Worm (Caenorhabditis elegans) whole organism, L4/young adult: ENCODE data around the gene C08F8.6.
"Not testable (repeated sequence)": the region's sequence is repeated elsewhere in the genome, so short reads cannot be mapped to it uniquely, and the experiment has no call there.

Experiments
- W03F9.2 ChIP-seq: fragments of 150-350 bp; optimal IDR thresholded peaks from 2 replicates; lab custom pipeline; 2014; ENCODE audit warnings: missing biosample characterization, missing genetic modification characterization
- dao-5 ChIP-seq: sonication (generic microtip); optimal IDR thresholded peaks from 2 replicates; lab custom pipeline; 2016; ENCODE audit warnings: missing genotype, missing genetic modification characterization, moderate library complexity, missing compliant biosample characterization
- him-1 ChIP-seq: sonication (generic microtip); optimal IDR thresholded peaks from 2 replicates; lab custom pipeline; 2016; ENCODE audit warnings: missing genotype, missing genetic modification reagents, missing genetic modification characterization, missing compliant biosample characterization

C08F8.6 gene

DNA sequence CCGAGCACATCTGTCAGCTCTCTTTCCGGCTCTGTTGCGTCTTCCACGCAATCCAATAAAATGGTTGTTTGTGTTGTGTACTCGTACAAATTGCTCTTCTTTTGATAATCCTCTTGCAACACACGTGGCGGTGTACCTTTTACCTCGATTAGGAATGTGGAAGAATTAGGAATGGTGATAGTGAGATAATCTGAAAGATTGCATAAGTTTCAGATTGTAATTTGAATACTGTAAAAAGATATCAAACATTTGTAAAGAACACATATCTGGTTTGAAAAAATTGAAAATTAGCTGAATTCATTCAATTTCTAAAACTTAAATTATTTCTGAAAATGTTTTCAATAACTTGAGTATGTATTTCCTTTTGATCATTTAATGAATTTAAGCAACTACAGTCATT is at the start of gene C08F8.6:
TSS of gene C08F8.6 (minus strand) at position 101 of the 400 bp plus-strand sequence.
- no peak for TF ChIP-seq him-1 (tag; lab: Kevin White, UChicago)
- TF ChIP-seq W03F9.2 (tag; lab: Kevin White, UChicago): no peak

DNA sequence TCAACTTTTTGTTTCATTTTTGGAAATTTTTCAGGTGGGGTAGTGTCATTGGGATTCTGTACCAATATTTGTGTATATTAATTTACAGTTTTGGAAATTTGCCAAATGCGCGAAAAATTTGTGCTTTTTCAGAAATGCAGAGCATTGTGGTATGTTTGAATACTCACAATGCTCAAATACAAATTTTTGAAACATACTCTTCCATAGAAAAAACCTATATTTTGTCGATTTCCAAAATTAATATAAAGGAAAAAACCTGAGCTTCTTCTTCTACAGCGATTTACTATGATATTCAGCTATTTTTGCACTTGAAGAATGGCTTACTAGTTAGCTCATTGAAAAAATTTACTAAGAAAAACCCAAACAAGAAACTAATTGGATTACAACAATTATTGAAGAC is 48.2 kb upstream of the C08F8.6 start:
- TF ChIP-seq dao-5 (tag; lab: Kevin White, UChicago) (no peak), W03F9.2 (tag; lab: Kevin White, UChicago) (no peak), him-1 (tag; lab: Kevin White, UChicago) (no peak)

DNA sequence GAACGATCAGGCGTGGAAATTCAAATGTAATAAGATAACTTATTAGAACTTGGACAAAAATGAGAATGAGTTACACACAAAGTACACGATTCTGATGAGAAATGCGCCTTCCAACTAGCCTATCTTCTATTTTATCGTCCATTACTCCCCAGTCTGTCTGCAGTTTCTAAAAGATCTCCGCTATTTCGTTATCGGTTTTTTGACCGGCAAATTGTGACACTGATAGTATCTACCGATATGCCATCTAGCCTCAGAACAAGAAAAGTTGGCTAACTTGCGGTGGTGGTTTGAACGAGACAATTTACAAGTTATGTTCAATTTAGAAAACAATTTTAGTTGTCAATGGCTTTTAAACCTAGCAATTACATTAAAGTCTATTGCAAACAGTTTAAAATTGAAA is 46.8 kb upstream of the C08F8.6 start:
- TF ChIP-seq him-1 (tag; lab: Kevin White, UChicago): no peak

DNA sequence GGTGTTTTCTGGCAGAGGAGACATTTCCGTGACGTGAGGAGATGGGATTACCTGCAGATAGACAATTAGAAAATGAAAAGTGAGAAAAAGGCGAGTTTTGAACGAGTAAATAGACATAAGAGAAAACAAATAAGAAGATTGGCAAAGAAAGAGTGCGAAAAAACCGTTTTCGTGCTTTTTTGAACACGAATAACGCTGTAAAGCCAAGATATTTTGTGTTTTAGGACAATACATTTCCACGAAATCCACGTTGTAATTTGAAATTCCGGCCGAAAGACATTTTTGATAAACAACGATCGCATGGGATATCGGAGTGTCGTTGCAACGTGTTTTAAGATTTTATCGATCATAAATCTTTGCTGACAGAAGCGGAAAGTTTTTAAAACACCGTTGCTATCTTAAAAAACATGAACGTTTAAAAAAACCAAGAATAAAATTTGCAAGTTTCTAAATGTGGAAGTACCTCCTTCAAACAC is 46.1 kb upstream of the C08F8.6 start, which contains the start of gene adk-1:
TSS of gene adk-1 (minus strand) at position 51 of the 476 bp plus-strand sequence.
- TF ChIP-seq W03F9.2 (tag; lab: Kevin White, UChicago) (no peak), dao-5 (tag; lab: Kevin White, UChicago) (no peak), him-1 (tag; lab: Kevin White, UChicago) (no peak)

DNA sequence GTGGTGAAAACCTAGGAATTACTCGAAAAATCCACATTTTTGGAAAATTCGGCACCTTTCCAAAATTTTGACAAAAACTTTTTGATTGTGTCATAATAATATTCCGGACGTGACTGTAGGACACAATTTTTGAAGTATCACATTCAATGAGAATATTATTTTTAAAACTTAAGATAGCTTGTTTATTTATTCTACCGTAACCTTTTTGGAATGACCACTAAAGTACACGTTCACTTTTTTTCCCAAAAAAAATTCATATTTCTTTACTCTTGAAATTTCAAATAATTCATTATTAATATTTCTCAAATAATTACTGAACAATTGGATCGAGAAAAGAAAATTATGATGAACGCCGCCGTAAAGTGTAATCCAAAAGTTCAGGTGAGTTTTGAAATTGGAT is 42.5 kb upstream of the C08F8.6 start, which contains the start of gene R07H5.9:
TSS of gene R07H5.9 (plus strand) at position 301 of the 400 bp plus-strand sequence.
- TF ChIP-seq him-1 (tag; lab: Kevin White, UChicago) (no peak), W03F9.2 (tag; lab: Kevin White, UChicago) (no peak), dao-5 (tag; lab: Kevin White, UChicago) (no peak)

DNA sequence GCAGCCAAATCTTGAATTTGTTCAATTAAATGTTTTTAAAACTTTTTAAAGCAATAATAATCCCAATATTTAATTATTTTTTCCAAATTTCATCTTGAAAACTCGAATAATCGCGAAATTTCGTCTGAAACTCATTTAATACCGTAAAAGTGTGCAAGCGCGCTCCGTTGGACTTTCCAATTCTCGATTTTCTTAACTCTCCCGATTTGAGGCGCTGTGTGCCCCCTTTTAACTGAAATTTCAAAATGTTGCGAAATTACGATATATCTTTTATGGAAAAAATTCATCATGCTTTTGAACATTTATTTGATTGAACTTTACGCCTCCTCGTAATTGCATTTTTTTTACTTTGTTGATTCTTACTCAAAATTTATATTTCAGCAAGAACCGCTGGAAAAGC is 37.7 kb upstream of the C08F8.6 start, which contains the start of gene R07H5.11:
TSS of gene R07H5.11 (plus strand) at position 380 of the 400 bp plus-strand sequence.
- TF ChIP-seq dao-5, him-1, W03F9.2 (tag; lab: Kevin White, UChicago): not testable (repeated sequence)

DNA sequence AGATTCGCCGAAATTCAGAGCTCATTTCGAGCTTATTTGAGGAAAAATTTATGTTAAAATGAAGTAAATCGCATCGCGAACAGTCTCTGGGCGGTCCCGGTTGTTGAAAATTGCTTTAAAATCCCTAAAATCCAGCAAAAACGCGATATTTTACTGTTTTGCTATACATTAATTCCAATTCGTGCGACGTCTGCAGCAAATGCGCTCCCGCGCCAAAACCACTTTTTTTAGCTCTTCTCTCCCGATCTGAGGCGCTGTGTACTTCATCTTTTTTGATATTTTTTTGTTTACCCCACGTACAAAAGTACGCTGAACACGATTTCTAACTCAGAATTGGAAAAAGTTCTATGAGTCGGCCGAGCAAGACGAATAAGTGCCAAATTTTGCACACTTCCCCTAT is 34.3 kb upstream of the C08F8.6 start, which contains the start of gene R07H5.16:
TSS of gene R07H5.16 (plus strand) at position 348 of the 400 bp plus-strand sequence.
- TF ChIP-seq W03F9.2, dao-5, him-1 (tag; lab: Kevin White, UChicago): not testable (repeated sequence)

DNA sequence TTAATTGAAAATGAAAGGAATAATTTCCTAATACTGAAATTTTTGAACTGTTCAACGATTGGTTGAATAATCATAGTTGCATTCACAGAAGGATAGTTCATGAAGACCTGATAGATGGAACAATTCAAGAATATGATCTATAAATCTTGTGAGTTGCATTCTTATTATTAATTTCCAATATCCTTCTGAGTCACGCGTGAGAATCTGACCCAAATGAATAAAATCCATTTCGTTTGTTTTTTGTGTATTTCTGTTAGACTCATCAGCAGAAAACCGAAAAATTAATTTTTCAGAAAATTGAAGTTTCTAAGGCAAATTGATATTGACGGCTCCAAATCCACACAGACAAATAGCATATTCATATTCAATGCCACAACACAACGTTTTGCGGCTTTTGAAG is 24.7 kb upstream of the C08F8.6 start, which contains the start of gene fbxb-79:
TSS of gene fbxb-79 (minus strand) at position 101 of the 400 bp plus-strand sequence.
- no peak for TF ChIP-seq him-1 (tag; lab: Kevin White, UChicago)
- no peak for TF ChIP-seq W03F9.2 (tag; lab: Kevin White, UChicago)
- TF ChIP-seq dao-5 (tag; lab: Kevin White, UChicago): no peak

DNA sequence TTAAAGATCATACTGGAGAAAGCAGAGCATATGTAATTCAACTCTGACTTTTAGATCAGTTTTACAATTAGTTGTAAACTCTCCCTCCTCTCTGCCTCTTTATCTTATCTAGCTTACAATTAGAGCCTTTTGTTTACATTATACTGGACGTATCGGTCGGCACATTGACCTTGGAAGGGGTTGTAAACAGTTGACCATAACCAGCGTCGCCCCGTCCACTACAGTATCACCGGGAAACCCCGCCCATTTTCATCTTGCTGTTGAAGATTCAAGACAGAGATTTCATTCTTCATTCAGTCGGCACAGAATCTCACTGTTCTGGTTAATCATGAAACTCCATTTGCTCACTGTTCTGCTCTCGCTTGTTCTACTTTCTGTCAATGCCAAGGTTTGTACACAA is 22.0 kb upstream of the C08F8.6 start, which contains the start of gene sdz-27:
TSS of gene sdz-27 (plus strand) at position 301 of the 400 bp plus-strand sequence.
- no peak for TF ChIP-seq dao-5 (tag; lab: Kevin White, UChicago)

DNA sequence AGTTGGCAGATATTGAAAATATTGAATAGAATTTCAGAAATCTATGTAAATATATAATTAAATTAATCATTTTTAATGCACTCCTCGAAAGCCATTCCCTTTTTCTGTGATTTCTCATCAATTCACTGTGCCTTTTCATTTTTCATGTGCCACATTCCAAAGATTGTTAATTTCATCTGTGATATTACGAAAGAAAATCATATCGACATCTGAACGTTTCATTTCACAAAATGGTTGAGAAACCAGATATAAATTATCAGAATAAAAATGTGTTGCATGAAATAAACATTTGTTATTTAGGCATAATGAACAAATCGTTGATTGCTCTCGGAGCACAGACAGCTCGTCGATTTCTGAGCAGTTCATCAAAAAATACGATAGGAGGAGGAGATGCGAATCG is 19.3 kb upstream of the C08F8.6 start, which contains the start of gene nuaf-3:
TSS of gene nuaf-3 (plus strand) at position 301 of the 400 bp plus-strand sequence.
- TF ChIP-seq W03F9.2 (tag; lab: Kevin White, UChicago) (no peak), dao-5 (tag; lab: Kevin White, UChicago) (no peak), him-1 (tag; lab: Kevin White, UChicago) (no peak)

DNA sequence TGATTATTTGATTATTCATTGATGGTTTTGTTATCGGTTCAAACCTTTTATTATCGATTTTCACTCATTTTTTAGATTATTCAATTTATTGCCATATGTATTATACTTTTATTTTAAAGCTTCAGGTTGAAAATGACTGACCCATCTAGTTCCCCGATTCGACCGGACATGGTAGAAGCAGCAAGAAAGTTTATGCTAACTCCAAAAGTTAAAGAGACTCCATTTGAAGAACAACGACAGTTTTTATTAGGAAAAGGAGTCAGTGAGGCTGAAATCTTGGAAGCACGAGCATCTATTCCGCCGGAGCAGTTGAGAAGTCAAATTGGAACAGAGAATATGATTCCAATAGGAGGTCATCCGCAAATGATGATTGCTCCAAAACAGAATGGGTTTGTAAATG is 18.3 kb upstream of the C08F8.6 start, which contains the start of gene prx-14:
TSS of gene prx-14 (plus strand) at position 120 of the 400 bp plus-strand sequence.
- TF ChIP-seq him-1 (tag; lab: Kevin White, UChicago) (no peak), dao-5 (tag; lab: Kevin White, UChicago) (no peak), W03F9.2 (tag; lab: Kevin White, UChicago) (no peak)

DNA sequence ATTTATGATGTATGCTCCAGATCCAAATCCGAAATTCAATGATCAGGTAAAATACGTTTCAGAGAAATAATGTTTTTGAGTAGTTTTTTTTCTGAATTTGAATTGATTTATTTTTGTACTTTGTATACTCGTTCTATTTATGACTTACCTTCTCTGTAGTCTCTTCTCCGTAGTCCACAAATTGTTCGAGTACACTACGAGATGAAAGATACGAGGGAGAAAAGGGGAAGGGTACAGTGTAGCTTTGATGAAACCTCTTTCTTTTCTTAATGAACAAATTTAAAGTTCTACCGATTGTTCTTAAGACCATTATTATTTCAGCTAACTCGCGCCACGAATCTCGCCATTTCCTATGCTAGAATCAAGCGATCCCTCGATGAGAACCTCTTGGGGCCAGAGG is 15.3 kb upstream of the C08F8.6 start:
- TF ChIP-seq dao-5 (tag; lab: Kevin White, UChicago): no peak
- no peak for TF ChIP-seq W03F9.2 (tag; lab: Kevin White, UChicago)

DNA sequence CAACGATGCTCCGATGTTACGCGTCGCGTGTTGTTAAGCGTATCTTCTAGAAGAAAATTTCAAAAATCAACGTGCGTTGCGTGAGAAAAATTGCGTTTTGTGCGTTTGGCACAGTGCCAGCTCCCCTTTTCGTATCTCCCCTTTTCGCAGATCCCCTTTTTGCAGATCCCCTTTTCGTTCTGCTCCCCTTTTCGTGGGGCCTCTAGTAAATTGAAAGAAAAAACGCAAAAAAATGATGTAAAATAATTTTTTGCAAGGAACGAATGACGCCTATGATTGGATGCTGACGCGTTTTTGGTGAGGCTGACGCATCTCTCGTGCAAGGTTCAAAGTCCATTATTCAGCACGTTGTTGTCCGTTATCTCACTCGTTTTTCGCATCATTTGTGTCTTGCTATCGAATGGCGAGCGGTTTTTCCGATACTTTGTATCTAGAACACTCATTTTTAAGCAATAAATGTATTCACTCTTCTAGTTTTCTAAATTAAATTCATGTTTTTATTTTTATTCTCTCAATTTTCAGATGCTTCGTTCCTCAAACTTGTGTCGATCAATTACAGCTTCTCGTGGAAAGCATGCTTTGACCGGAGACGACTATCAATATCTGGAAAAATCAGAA is 14.5 kb upstream of the C08F8.6 start, which contains the start of gene cpt-2:
TSS of gene cpt-2 (plus strand) at position 523 of the 618 bp plus-strand sequence.
- TF ChIP-seq him-1 (tag; lab: Kevin White, UChicago): peak; percentile 25
- TF ChIP-seq W03F9.2 (tag; lab: Kevin White, UChicago): peak; percentile 77

DNA sequence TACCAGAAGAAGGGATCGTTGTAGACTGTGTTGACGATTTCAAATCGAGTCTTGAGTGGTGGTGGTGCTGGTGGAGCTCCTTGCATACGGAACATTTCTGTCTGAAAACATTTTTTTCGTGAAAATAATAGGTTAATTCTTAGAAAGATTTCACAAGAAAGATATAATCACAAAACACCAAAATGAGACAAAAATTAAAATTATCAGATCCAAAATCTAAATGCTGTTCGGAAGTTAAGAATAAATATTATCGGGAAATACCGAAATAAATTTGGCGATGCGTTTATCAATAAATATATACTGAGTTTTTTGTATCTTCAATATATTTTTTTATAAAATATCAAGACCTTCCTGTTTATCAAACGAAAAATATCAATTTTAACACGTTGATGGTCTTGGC is 13.8 kb upstream of the C08F8.6 start, which contains the start of gene C08F8.9:
TSS of gene C08F8.9 (minus strand) at position 101 of the 400 bp plus-strand sequence.
- no peak for TF ChIP-seq him-1 (tag; lab: Kevin White, UChicago)
- no peak for TF ChIP-seq dao-5 (tag; lab: Kevin White, UChicago)
- no peak for TF ChIP-seq W03F9.2 (tag; lab: Kevin White, UChicago)
